Worm (Caenorhabditis elegans) whole organism, late embryonic: ENCODE measurements around the gene exc-12.

Experiments
- C38D4.7 ChIP-seq: fragments of 200-800 bp; sonication (Bioruptor generic); optimal IDR thresholded peaks from 2 replicates; lab custom pipeline; 2018; ENCODE audit warnings: mild to moderate bottlenecking, missing genetic modification characterization, moderate library complexity, missing compliant biosample characterization
- K09A11.1 ChIP-seq: sonication (generic microtip); optimal IDR thresholded peaks from 2 replicates; lab custom pipeline; 2017; ENCODE audit warnings: antibody characterized with exemption, mild to moderate bottlenecking, missing genetic modification characterization, missing compliant biosample characterization; ENCODE audit not compliant: insufficient read depth
- ama-1 ChIP-seq: fragments of 150-350 bp; optimal IDR thresholded peaks from 2 replicates; lab custom pipeline; 2014
- ceh-30 ChIP-seq: fragments of 150-350 bp; optimal IDR thresholded peaks from 2 replicates; lab custom pipeline; 2014; ENCODE audit warnings: missing biosample characterization, missing genetic modification characterization
- ceh-45 ChIP-seq: fragments of 200-800 bp; sonication (Bioruptor generic); IDR thresholded peaks from 2 replicates; pipeline ENCODE4 v1.3.6; 2022; ENCODE audit warnings: missing genetic modification reagents, missing genetic modification characterization, missing compliant biosample characterization
- elt-4 ChIP-seq: sonication (generic microtip); optimal IDR thresholded peaks from 2 replicates; lab custom pipeline; 2016; ENCODE audit warnings: missing genetic modification characterization, missing compliant biosample characterization
- mec-3 ChIP-seq: sonication (generic microtip); optimal IDR thresholded peaks from 2 replicates; lab custom pipeline; 2016; ENCODE audit warnings: borderline replicate concordance, missing genetic modification characterization, missing compliant biosample characterization
- nfya-1 ChIP-seq: sonication (generic microtip); optimal IDR thresholded peaks from 2 replicates; lab custom pipeline; 2017; ENCODE audit warnings: missing genetic modification characterization, mild to moderate bottlenecking, missing compliant biosample characterization, antibody characterized with exemption, moderate library complexity
- odd-2 ChIP-seq: sonication (generic microtip); optimal IDR thresholded peaks from 2 replicates; lab custom pipeline; 2017; ENCODE audit warnings: antibody characterized with exemption, mild to moderate bottlenecking, missing genetic modification characterization, missing compliant biosample characterization
- pag-3 ChIP-seq: sonication (generic microtip); optimal IDR thresholded peaks from 2 replicates; lab custom pipeline; 2016; ENCODE audit warnings: missing compliant biosample characterization, missing genetic modification characterization, borderline replicate concordance
- pax-1 ChIP-seq: fragments of 150-350 bp; optimal IDR thresholded peaks from 2 replicates; lab custom pipeline; 2014; ENCODE audit warnings: missing biosample characterization, missing genetic modification characterization
- pha-2 ChIP-seq: sonication (generic microtip); optimal IDR thresholded peaks from 2 replicates; lab custom pipeline; 2017; ENCODE audit warnings: mild to moderate bottlenecking, missing genetic modification characterization, missing compliant biosample characterization
- pqm-1 ChIP-seq: sonication (generic microtip); optimal IDR thresholded peaks from 2 replicates; lab custom pipeline; 2016; ENCODE audit warnings: missing genetic modification characterization, missing compliant biosample characterization
- sox-4 ChIP-seq: sonication (generic microtip); optimal IDR thresholded peaks from 2 replicates; lab custom pipeline; 2017; ENCODE audit warnings: mild to moderate bottlenecking, missing genetic modification characterization, inconsistent platforms, missing compliant biosample characterization

- TF ChIP-seq pqm-1 (tag; lab: Kevin White, UChicago) (no peak), mec-3 (no peak), C38D4.7 (GFP tag; lab: Kevin White, UChicago) (no peak), odd-2 (tag; lab: Kevin White, UChicago) (no peak), ama-1 (lab: Kevin White, UChicago) (no peak), elt-4 (no peak), nfya-1 (tag; lab: Kevin White, UChicago) (no peak), pag-3 (tag; lab: Kevin White, UChicago) (no peak), K09A11.1 (no peak), pax-1 (tag; lab: Kevin White, UChicago) (no peak), pha-2 (tag; lab: Kevin White, UChicago) (no peak), sox-4 (tag; lab: Kevin White, UChicago) (no peak), ceh-45 (GFP tag; lab: Robert Waterston, UW) (no peak), ceh-30 (tag; lab: Kevin White, UChicago) (no peak)
These were observed 27.8 kb downstream of the exc-12 start for ce11 chrIII:13542458-13542857.
